Fruit fly (Drosophila melanogaster) whole organism, prepupa: ENCODE results near the gene CG10681.
A peak's percentile ranks its signal among the peaks of the same experiment; 100 is the strongest.

Experiments used
- Blimp-1 ChIP-seq: fragments of 200-800 bp; sonication (Bioruptor generic); optimal IDR thresholded peaks from 3 replicates; lab custom pipeline; 2017; ENCODE audit warnings: missing biosample characterization, missing genetic modification characterization, mild to moderate bottlenecking, moderate library complexity, missing genetic modification reagents
- CG10669 ChIP-seq: fragments of 200-800 bp; sonication (Bioruptor generic); optimal IDR thresholded peaks from 3 replicates; lab custom pipeline; 2018; ENCODE audit warnings: missing biosample characterization, mild to moderate bottlenecking, missing genetic modification characterization, moderate library complexity
- CG11294 ChIP-seq: fragments of 200-800 bp; sonication (Bioruptor generic); IDR thresholded peaks from 2 replicates; pipeline ENCODE4 v1.3.6; 2022; ENCODE audit warnings: missing biosample characterization, missing genetic modification characterization
- CG15336 ChIP-seq: fragments of 200-800 bp; sonication (Bioruptor generic); IDR thresholded peaks from 2 replicates; pipeline ENCODE4 v1.3.6; 2022; ENCODE audit warnings: missing biosample characterization, missing genetic modification characterization
- CG1621 ChIP-seq: fragments of 200-800 bp; sonication (Bioruptor generic); optimal IDR thresholded peaks from 3 replicates; lab custom pipeline; 2018; ENCODE audit warnings: missing biosample characterization, mild to moderate bottlenecking, missing genetic modification characterization
- CG32006 ChIP-seq: fragments of 200-800 bp; sonication (Bioruptor generic); optimal IDR thresholded peaks from 3 replicates; lab custom pipeline; 2017; ENCODE audit warnings: missing biosample characterization, mild to moderate bottlenecking, missing genetic modification characterization
- CG3919 ChIP-seq: fragments of 200-800 bp; sonication (Bioruptor generic); optimal IDR thresholded peaks from 3 replicates; lab custom pipeline; 2016; ENCODE audit warnings: missing biosample characterization, missing genetic modification characterization
- CG6163 ChIP-seq: fragments of 200-800 bp; sonication (Bioruptor generic); IDR thresholded peaks from 3 replicates; pipeline ENCODE4 v1.3.6; 2022; ENCODE audit warnings: missing biosample characterization, missing genetic modification characterization
- CG6276 ChIP-seq: fragments of 200-800 bp; sonication (Bioruptor generic); optimal IDR thresholded peaks from 2 replicates; lab custom pipeline; 2017; ENCODE audit warnings: missing biosample characterization, mild to moderate bottlenecking, missing genetic modification characterization
- CG6792 ChIP-seq: fragments of 200-800 bp; sonication (Bioruptor generic); optimal IDR thresholded peaks from 3 replicates; lab custom pipeline; 2016; ENCODE audit warnings: missing biosample characterization, missing genetic modification characterization
- CG6808 ChIP-seq: fragments of 200-800 bp; sonication (Bioruptor generic); optimal IDR thresholded peaks from 3 replicates; lab custom pipeline; 2017; ENCODE audit warnings: missing biosample characterization, missing genetic modification characterization, mild to moderate bottlenecking, moderate library complexity, missing genetic modification reagents
- CG6854 ChIP-seq: fragments of 200-800 bp; sonication (Bioruptor generic); optimal IDR thresholded peaks from 2 replicates; lab custom pipeline; 2017; ENCODE audit warnings: missing biosample characterization, mild to moderate bottlenecking, missing genetic modification characterization
- CG7368 ChIP-seq: fragments of 200-800 bp; sonication (Bioruptor generic); optimal IDR thresholded peaks from 3 replicates; lab custom pipeline; 2016; ENCODE audit warnings: missing biosample characterization, missing genetic modification characterization
- CG8119 ChIP-seq: fragments of 200-800 bp; sonication (Bioruptor generic); IDR thresholded peaks from 3 replicates; pipeline ENCODE4 v1.3.6; 2022; ENCODE audit warnings: missing biosample characterization, missing genetic modification characterization
- CG8319 ChIP-seq: fragments of 200-800 bp; sonication (Bioruptor generic); optimal IDR thresholded peaks from 3 replicates; lab custom pipeline; 2016; ENCODE audit warnings: missing biosample characterization, missing genetic modification characterization
- CG8632 ChIP-seq: fragments of 200-800 bp; sonication (Bioruptor generic); optimal IDR thresholded peaks from 3 replicates; lab custom pipeline; 2016; ENCODE audit warnings: missing biosample characterization, missing genetic modification characterization
- Eip78C ChIP-seq: fragments of 200-800 bp; sonication (Bioruptor generic); peaks from one replicate; lab custom pipeline; 2016; ENCODE audit warnings: missing biosample characterization, missing genetic modification characterization
- Eip93F ChIP-seq: fragments of 200-800 bp; sonication (Bioruptor generic); optimal IDR thresholded peaks from 2 replicates; lab custom pipeline; 2016; ENCODE audit warnings: missing biosample characterization, mild to moderate bottlenecking, missing genetic modification characterization
- Gug ChIP-seq: fragments of 200-800 bp; sonication (Bioruptor generic); IDR thresholded peaks from 2 replicates; pipeline ENCODE4 v1.3.6; 2022; ENCODE audit warnings: missing biosample characterization, missing genetic modification characterization
- Hr38 ChIP-seq: sonication (Bioruptor generic); optimal IDR thresholded peaks from 2 replicates; lab custom pipeline; 2016; ENCODE audit warnings: missing biosample characterization, missing genetic modification characterization
- Hr4 ChIP-seq: fragments of 200-800 bp; sonication (Bioruptor generic); optimal IDR thresholded peaks from 3 replicates; lab custom pipeline; 2016; ENCODE audit warnings: missing biosample characterization, missing genetic modification characterization
- Lpt ChIP-seq: fragments of 200-800 bp; sonication (Bioruptor generic); optimal IDR thresholded peaks from 3 replicates; lab custom pipeline; 2016; ENCODE audit warnings: missing biosample characterization, missing genetic modification characterization
- Met ChIP-seq: fragments of 200-800 bp; sonication (Bioruptor generic); optimal IDR thresholded peaks from 3 replicates; lab custom pipeline; 2016; ENCODE audit warnings: missing biosample characterization, missing genetic modification characterization
- cyc ChIP-seq: fragments of 200-800 bp; sonication (Bioruptor generic); optimal IDR thresholded peaks from 3 replicates; lab custom pipeline; 2016; ENCODE audit warnings: missing biosample characterization, missing genetic modification characterization
- dac ChIP-seq: fragments of 200-800 bp; sonication (Bioruptor generic); optimal IDR thresholded peaks from 2 replicates; lab custom pipeline; 2017; ENCODE audit warnings: missing biosample characterization, mild to moderate bottlenecking, missing genetic modification characterization
- esn ChIP-seq: fragments of 200-800 bp; sonication (Bioruptor generic); optimal IDR thresholded peaks from 2 replicates; lab custom pipeline; 2016; ENCODE audit warnings: missing biosample characterization, mild to moderate bottlenecking, missing genetic modification characterization, moderate library complexity
- fd59A ChIP-seq: fragments of 200-800 bp; sonication (Bioruptor generic); optimal IDR thresholded peaks from 2 replicates; lab custom pipeline; 2017; ENCODE audit warnings: missing biosample characterization, mild to moderate bottlenecking, missing genetic modification characterization, missing genetic modification reagents
- fkh ChIP-seq: fragments of 200-800 bp; sonication (Bioruptor generic); optimal IDR thresholded peaks from 3 replicates; lab custom pipeline; 2017; ENCODE audit warnings: missing biosample characterization, mild to moderate bottlenecking, missing genetic modification characterization, moderate library complexity
- salr ChIP-seq, 2 experiments: fragments of 200-800 bp; sonication (Bioruptor generic); optimal IDR thresholded peaks; 3 replicates each; lab custom pipeline; 2016 to 2018; ENCODE audit warnings: missing biosample characterization in 2 of 2, missing genetic modification characterization in 2 of 2, mild to moderate bottlenecking in 1 of 2
- spab ChIP-seq: fragments of 200-800 bp; sonication (Bioruptor generic); optimal IDR thresholded peaks from 2 replicates; lab custom pipeline; 2017; ENCODE audit warnings: missing biosample characterization, mild to moderate bottlenecking, missing genetic modification characterization, missing genetic modification reagents
- svp ChIP-seq: fragments of 200-800 bp; sonication (Bioruptor generic); peaks from one replicate; lab custom pipeline; 2016; ENCODE audit warnings: missing biosample characterization, missing genetic modification characterization
- topi ChIP-seq: fragments of 200-800 bp; sonication (Bioruptor generic); optimal IDR thresholded peaks from 3 replicates; lab custom pipeline; 2016; ENCODE audit warnings: missing biosample characterization, missing genetic modification characterization
- vri ChIP-seq: fragments of 200-800 bp; sonication (Bioruptor generic); optimal IDR thresholded peaks from 3 replicates; lab custom pipeline; 2016; ENCODE audit warnings: missing biosample characterization, mild to moderate bottlenecking, missing genetic modification characterization

Gene CG10681

DNA sequence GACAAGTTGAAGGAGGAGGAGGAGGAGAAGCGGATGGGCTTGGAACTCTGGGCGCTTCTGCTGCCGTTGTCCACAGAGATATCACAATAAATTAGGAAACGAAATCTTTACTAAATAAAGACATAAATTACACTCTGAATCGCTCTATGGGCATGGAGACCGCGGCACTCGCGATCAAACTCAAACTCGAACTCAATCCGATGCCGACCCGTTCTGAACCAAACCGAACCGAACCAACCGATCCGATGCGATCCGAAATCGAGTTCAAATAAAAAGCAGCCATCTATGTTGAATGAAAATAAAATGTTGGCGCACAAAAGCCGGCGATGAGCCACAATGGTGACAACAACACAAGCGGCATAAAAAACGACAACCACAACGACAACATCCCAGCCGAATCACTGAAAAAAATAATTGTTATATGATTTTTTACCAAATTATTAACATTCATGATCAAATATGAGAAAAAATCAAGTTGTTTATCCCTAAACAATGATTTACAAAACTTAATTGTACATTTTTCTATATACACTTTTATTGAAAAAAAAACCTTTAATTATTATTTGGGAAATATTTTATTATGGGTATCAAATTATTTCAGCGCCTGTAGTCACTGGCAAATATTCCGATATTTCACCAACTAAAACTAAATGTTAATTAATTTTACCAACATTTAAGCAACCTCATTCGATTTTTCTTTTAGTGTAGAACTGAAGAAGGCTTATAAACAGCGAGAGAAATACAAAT, 44.2 kb upstream of the CG10681 start (continued):
- TF ChIP-seq svp (GFP tag; lab: Kevin White, UChicago) (peak; percentile 73), Gug (GFP tag; lab: Robert Waterston, UW) (no peak), fkh (GFP tag; lab: Kevin White, UChicago) (peak; percentile 31), Blimp-1 (GFP tag; lab: Kevin White, UChicago) (no peak), CG8319 (GFP tag; lab: Kevin White, UChicago) (peak; percentile 38), Eip78C (GFP tag; lab: Kevin White, UChicago) (peak; percentile 91), CG6808 (GFP tag; lab: Kevin White, UChicago) (peak; percentile 71), CG7368 (peak; percentile 32), CG15336 (peak; percentile 40; the same call in 1 of the 2 replicates), Hr4 (GFP tag; lab: Kevin White, UChicago) (peak; percentile 49), CG32006 (GFP tag; lab: Kevin White, UChicago) (peak; percentile 71), CG6276 (GFP tag; lab: Kevin White, UChicago) (peak; percentile 20), Lpt (peak; percentile 55), CG10669 (peak; percentile 68), CG6792 (GFP tag; lab: Kevin White, UChicago) (peak; percentile 34), CG8119 (peak; percentile 27; the same call in 1 of the 3 replicates)

dm6 chr3L:12461953-12462352, 39.4 kb upstream of the CG10681 start:
- TF ChIP-seq Met (GFP tag; lab: Kevin White, UChicago), result no peak
- TF ChIP-seq spab (GFP tag; lab: Kevin White, UChicago), result no peak
- no peak for TF ChIP-seq Hr38
- TF ChIP-seq CG3919, result no peak
- TF ChIP-seq CG15336, result no peak
- TF ChIP-seq dac (GFP tag; lab: Kevin White, UChicago), result no peak
- no peak for TF ChIP-seq cyc (GFP tag; lab: Kevin White, UChicago)
- no peak for TF ChIP-seq Gug (GFP tag; lab: Robert Waterston, UW)
- no peak for TF ChIP-seq CG6163 (GFP tag; lab: Robert Waterston, UW)

- TF ChIP-seq CG1621, result no peak
- no peak for TF ChIP-seq dac (GFP tag; lab: Kevin White, UChicago)
- no peak for TF ChIP-seq CG15336
- no peak for TF ChIP-seq Eip93F (GFP tag; lab: Kevin White, UChicago)
- TF ChIP-seq CG8632, result no peak
- no peak for TF ChIP-seq CG8319 (GFP tag; lab: Kevin White, UChicago)
- TF ChIP-seq Hr4 (GFP tag; lab: Kevin White, UChicago), result no peak
- no peak for TF ChIP-seq CG11294 (GFP tag; lab: Robert Waterston, UW)
- no peak for TF ChIP-seq CG6854 (GFP tag; lab: Kevin White, UChicago)
- TF ChIP-seq vri (GFP tag; lab: Kevin White, UChicago), result no peak
- no peak for TF ChIP-seq Eip78C (GFP tag; lab: Kevin White, UChicago)
- no peak for TF ChIP-seq fd59A (GFP tag; lab: Kevin White, UChicago)
These were observed 37.7 kb upstream of the CG10681 start for dm6 chr3L:12463580-12463979.

- TF ChIP-seq topi (GFP tag; lab: Kevin White, UChicago) (peak; percentile 31), Eip78C (GFP tag; lab: Kevin White, UChicago) (peak; percentile 64), salr (GFP tag; optimal IDR thresholded peaks at IDR 0.05; lab: Kevin White, UChicago) (no peak), dac (GFP tag; lab: Kevin White, UChicago) (no peak), cyc (GFP tag; lab: Kevin White, UChicago) (peak; percentile 47)
These were observed 36.1 kb upstream of the CG10681 start for dm6 chr3L:12465229-12465628.

dm6 chr3L:12468016-12468415, 33.3 kb upstream of the CG10681 start, which contains the start of gene eyg:
TSS of gene eyg (minus strand) at chr3L:12468021.
- TF ChIP-seq Eip78C (GFP tag; lab: Kevin White, UChicago) (peak; percentile 37), CG1621 (no peak), CG6792 (GFP tag; lab: Kevin White, UChicago) (peak; percentile 9), Eip93F (GFP tag; lab: Kevin White, UChicago) (no peak), salr (GFP tag; optimal IDR thresholded peaks at IDR 0.05; lab: Kevin White, UChicago) (peak in 1 of 2 experiments; percentile 38), fkh (GFP tag; lab: Kevin White, UChicago) (peak; percentile 100), cyc (GFP tag; lab: Kevin White, UChicago) (no peak), vri (GFP tag; lab: Kevin White, UChicago) (no peak), esn (GFP tag; lab: Kevin White, UChicago) (peak; percentile 22), CG8632 (peak; percentile 12)
- TF ChIP-seq, all 60 proteins: peak for 6
